Worm (Caenorhabditis elegans) whole organism, L1 larva: ENCODE results near the gene cysl-4.

ENCODE experiments used
- egl-13 ChIP-seq: sonication (generic microtip); optimal IDR thresholded peaks from 2 replicates; lab custom pipeline; 2016; ENCODE audit warnings: missing genotype, missing genetic modification reagents, missing genetic modification characterization, missing compliant biosample characterization
- nhr-20 ChIP-seq: sonication (generic microtip); optimal IDR thresholded peaks from 2 replicates; lab custom pipeline; 2016; ENCODE audit warnings: mild to moderate bottlenecking, missing genetic modification characterization, missing compliant biosample characterization
- snu-23 ChIP-seq: sonication (generic microtip); optimal IDR thresholded peaks from 2 replicates; lab custom pipeline; 2016; ENCODE audit warnings: missing genetic modification characterization, missing compliant biosample characterization

ce11 chrV:2004229-2004628 is 530 bp upstream of the cysl-4 start, which contains the start of gene clec-206:
- TF ChIP-seq egl-13 (tag; lab: Kevin White, UChicago) = no peak
- TF ChIP-seq nhr-20 = no peak
- TF ChIP-seq snu-23 (GFP tag; lab: Kevin White, UChicago) = no peak
